6 fruit fly cellular contexts compared by ENCODE assay signal in genomic region chr3R:8979850-8980775, dm6.
TF ChIP-seq lines count a peak whose summit lies in the region.

No protein-coding gene starts in this region.

- peak; percentile 77 to 93 for TF ChIP-seq CTCF in S2 (optimal IDR thresholded peaks at IDR 0.05; lab: Kevin White, UChicago)
- peak; percentile 98 for TF ChIP-seq CTCF in whole organism, embryonic (GFP tag; optimal IDR thresholded peaks at IDR 0.05; lab: Kevin White, UChicago)

TF ChIP-seq in whole organism, adult, 20 proteins besides CTCF, POLR2A, EP300 and RAD21:
- TF ChIP-seq CG12768 (GFP tag; optimal IDR thresholded peaks at IDR 0.05; lab: Kevin White, UChicago) = peak; percentile 39
- TF ChIP-seq CG5204 (GFP tag; optimal IDR thresholded peaks at IDR 0.05; lab: Kevin White, UChicago) = no peak
- TF ChIP-seq toe (GFP tag; optimal IDR thresholded peaks at IDR 0.05; lab: Kevin White, UChicago) = peak; percentile 28
- no peak for TF ChIP-seq Mnt (GFP tag; optimal IDR thresholded peaks at IDR 0.05; lab: Kevin White, UChicago)
TF ChIP-seq in whole organism, adult: peak in this region for 2.

TF ChIP-seq in whole organism, embryonic, 481 proteins besides CTCF, POLR2A, EP300 and RAD21 (continues in another document):
- TF ChIP-seq hbn (GFP tag; IDR thresholded peaks at IDR 0.05; lab: Robert Waterston, UW; ENCODE audit: partially characterized antibody) (peak; percentile 24; the same call in 1 of the 2 replicates), CG32767 (GFP tag; IDR thresholded peaks at IDR 0.05; lab: Robert Waterston, UW) (no peak), PHDP (tag; optimal IDR thresholded peaks at IDR 0.05; lab: Kevin White, UChicago) (no peak), nmo (GFP tag; optimal IDR thresholded peaks at IDR 0.05; lab: Kevin White, UChicago) (peak; percentile 35), CG17361 (GFP tag; IDR thresholded peaks at IDR 0.05; lab: Robert Waterston, UW) (peak; percentile 35; the same call in 1 of the 3 replicates), Dad (GFP tag; optimal IDR thresholded peaks at IDR 0.05; lab: Kevin White, UChicago) (peak; percentile 1), CG3407 (GFP tag; optimal IDR thresholded peaks at IDR 0.05; lab: Kevin White, UChicago) (no peak), btn (GFP tag; optimal IDR thresholded peaks at IDR 0.05; lab: Kevin White, UChicago) (no peak), CG3163 (GFP tag; optimal IDR thresholded peaks at IDR 0.05; lab: Kevin White, UChicago) (peak; percentile 95), CG9727 (GFP tag; optimal IDR thresholded peaks at IDR 0.05; lab: Kevin White, UChicago) (peak; percentile 32), tin (GFP tag; optimal IDR thresholded peaks at IDR 0.05; lab: Kevin White, UChicago) (no peak), grau (tag; optimal IDR thresholded peaks at IDR 0.05; lab: Kevin White, UChicago) (peak; percentile 38), stc (GFP tag; IDR thresholded peaks at IDR 0.05; lab: Robert Waterston, UW) (no peak), Aef1 (GFP tag; IDR thresholded peaks at IDR 0.05; lab: Robert Waterston, UW) (no peak), Tbp (GFP tag; optimal IDR thresholded peaks at IDR 0.05; lab: Kevin White, UChicago) (no peak), CG17829 (tag; optimal IDR thresholded peaks at IDR 0.05; lab: Kevin White, UChicago) (peak; percentile 16), NK7.1 (GFP tag; optimal IDR thresholded peaks at IDR 0.05; lab: Kevin White, UChicago) (peak; percentile 10), B-H1 (GFP tag; IDR thresholded peaks at IDR 0.05; lab: Robert Waterston, UW) (0 out of 3 replicates have a peak, but pooled peaks have one; percentile 12), luna (GFP tag; optimal IDR thresholded peaks at IDR 0.05; lab: Kevin White, UChicago) (peak; percentile 11), CG16779 (GFP tag; IDR thresholded peaks at IDR 0.05; lab: Robert Waterston, UW) (no peak), ro (GFP tag; IDR thresholded peaks at IDR 0.05; lab: Robert Waterston, UW) (no peak)

TF ChIP-seq in whole organism, prepupa, 60 proteins besides CTCF, POLR2A, EP300 and RAD21 (continues in another document):
- TF ChIP-seq achi (GFP tag; optimal IDR thresholded peaks at IDR 0.05; lab: Kevin White, UChicago) (no peak), ss (GFP tag; optimal IDR thresholded peaks at IDR 0.05; lab: Kevin White, UChicago) (peak; percentile 11 to 59), CG6854 (GFP tag; optimal IDR thresholded peaks at IDR 0.05; lab: Kevin White, UChicago) (no peak), fd85E (GFP tag; optimal IDR thresholded peaks at IDR 0.05; lab: Kevin White, UChicago) (no peak), Hr38 (GFP tag; optimal IDR thresholded peaks at IDR 0.05; lab: Kevin White, UChicago) (no peak), dsx (GFP tag; optimal IDR thresholded peaks at IDR 0.05; lab: Kevin White, UChicago; ENCODE audit: poor library complexity, severe bottlenecking) (no peak), CG11294 (GFP tag; IDR thresholded peaks at IDR 0.05; lab: Robert Waterston, UW) (no peak), cyc (GFP tag; optimal IDR thresholded peaks at IDR 0.05; lab: Kevin White, UChicago) (peak; percentile 11), CG11762 (GFP tag; optimal IDR thresholded peaks at IDR 0.05; lab: Kevin White, UChicago; ENCODE audit: insufficient read depth) (no peak), Gug (GFP tag; IDR thresholded peaks at IDR 0.05; lab: Robert Waterston, UW) (no peak), esn (GFP tag; optimal IDR thresholded peaks at IDR 0.05; lab: Kevin White, UChicago) (peak; percentile 16), lz (GFP tag; optimal IDR thresholded peaks at IDR 0.05; lab: Kevin White, UChicago) (no peak), eg (GFP tag; IDR thresholded peaks at IDR 0.05; lab: Robert Waterston, UW) (no peak), Smox (GFP tag; optimal IDR thresholded peaks at IDR 0.05; lab: Kevin White, UChicago) (peak; percentile 9), pdm3 (GFP tag; optimal IDR thresholded peaks at IDR 0.05; lab: Kevin White, UChicago) (no peak), dac (GFP tag; optimal IDR thresholded peaks at IDR 0.05; lab: Kevin White, UChicago) (peak; percentile 30), svp (GFP tag; lab: Kevin White, UChicago) (peak; percentile 85), Lpt (GFP tag; optimal IDR thresholded peaks at IDR 0.05; lab: Kevin White, UChicago) (no peak), CG3032 (tag; optimal IDR thresholded peaks at IDR 0.05; lab: Kevin White, UChicago) (no peak), acj6 (GFP tag; optimal IDR thresholded peaks at IDR 0.05; lab: Kevin White, UChicago) (no peak), CG6808 (GFP tag; optimal IDR thresholded peaks at IDR 0.05; lab: Kevin White, UChicago) (peak; percentile 49), CG4318 (GFP tag; optimal IDR thresholded peaks at IDR 0.05; lab: Kevin White, UChicago) (no peak), CG10631 (GFP tag; optimal IDR thresholded peaks at IDR 0.05; lab: Kevin White, UChicago) (no peak)

TF ChIP-seq in whole organism, pupa, 21 proteins besides CTCF, POLR2A, EP300 and RAD21:
- TF ChIP-seq CG4496 (GFP tag; IDR thresholded peaks at IDR 0.05; lab: Robert Waterston, UW) (no peak), Snoo (tag; optimal IDR thresholded peaks at IDR 0.05; lab: Kevin White, UChicago) (peak; percentile 18), CG15710 (tag; optimal IDR thresholded peaks at IDR 0.05; lab: Kevin White, UChicago) (no peak), CG14655 (GFP tag; optimal IDR thresholded peaks at IDR 0.05; lab: Kevin White, UChicago) (no peak), D1 (tag; optimal IDR thresholded peaks at IDR 0.05; lab: Kevin White, UChicago) (peak; percentile 63), rn (GFP tag; IDR thresholded peaks at IDR 0.05; lab: Robert Waterston, UW) (no peak), CG34367 (tag; optimal IDR thresholded peaks at IDR 0.05; lab: Kevin White, UChicago) (no peak), CG9948 (tag; optimal IDR thresholded peaks at IDR 0.05; lab: Kevin White, UChicago) (no peak), CG17806 (tag; optimal IDR thresholded peaks at IDR 0.05; lab: Kevin White, UChicago) (no peak), Pif1B (GFP tag; optimal IDR thresholded peaks at IDR 0.05; lab: Kevin White, UChicago) (no peak), gl (tag; optimal IDR thresholded peaks at IDR 0.05; lab: Kevin White, UChicago) (peak; percentile 9), Pif1A (GFP tag; optimal IDR thresholded peaks at IDR 0.05; lab: Kevin White, UChicago) (no peak), CG10348 (GFP tag; IDR thresholded peaks at IDR 0.05; lab: Robert Waterston, UW) (no peak), CG12605 (GFP tag; IDR thresholded peaks at IDR 0.05; lab: Robert Waterston, UW) (peak; percentile 15; the same call in 1 of the 2 replicates), CG8159 (tag; optimal IDR thresholded peaks at IDR 0.05; lab: Kevin White, UChicago) (peak; percentile 17), Ets98B (GFP tag; IDR thresholded peaks at IDR 0.05; lab: Robert Waterston, UW) (no peak), CG8301 (tag; optimal IDR thresholded peaks at IDR 0.05; lab: Kevin White, UChicago) (peak; percentile 19), fd96Ca (GFP tag; IDR thresholded peaks at IDR 0.05; lab: Robert Waterston, UW) (peak; percentile 24; the same call in 1 of the 3 replicates), CG13204 (GFP tag; optimal IDR thresholded peaks at IDR 0.05; lab: Kevin White, UChicago) (no peak), EcR (GFP tag; optimal IDR thresholded peaks at IDR 0.05; lab: Kevin White, UChicago) (no peak), CG32121 (GFP tag; IDR thresholded peaks at IDR 0.05; lab: Robert Waterston, UW) (no peak)

TF ChIP-seq in whole organism, wandering third instar larva, 38 proteins besides CTCF, POLR2A, EP300 and RAD21:
- TF ChIP-seq brk (GFP tag; optimal IDR thresholded peaks at IDR 0.05; lab: Kevin White, UChicago) = peak; percentile 13
- peak; percentile 13 for TF ChIP-seq h (GFP tag; optimal IDR thresholded peaks at IDR 0.05; lab: Kevin White, UChicago)
- peak in 1 of 2 experiments; percentile 7 for TF ChIP-seq foxo (GFP tag; optimal IDR thresholded peaks at IDR 0.05; lab: Kevin White, UChicago)
- TF ChIP-seq Hnf4 (GFP tag; optimal IDR thresholded peaks at IDR 0.05; lab: Kevin White, UChicago) = no peak
- TF ChIP-seq fru (GFP tag; optimal IDR thresholded peaks at IDR 0.05; lab: Kevin White, UChicago) = peak; percentile 23
TF ChIP-seq in whole organism, wandering third instar larva: peak in this region for 4.
